Worm (Caenorhabditis elegans): ENCODE data around the gene ceh-60.

ceh-60 gene

DNA sequence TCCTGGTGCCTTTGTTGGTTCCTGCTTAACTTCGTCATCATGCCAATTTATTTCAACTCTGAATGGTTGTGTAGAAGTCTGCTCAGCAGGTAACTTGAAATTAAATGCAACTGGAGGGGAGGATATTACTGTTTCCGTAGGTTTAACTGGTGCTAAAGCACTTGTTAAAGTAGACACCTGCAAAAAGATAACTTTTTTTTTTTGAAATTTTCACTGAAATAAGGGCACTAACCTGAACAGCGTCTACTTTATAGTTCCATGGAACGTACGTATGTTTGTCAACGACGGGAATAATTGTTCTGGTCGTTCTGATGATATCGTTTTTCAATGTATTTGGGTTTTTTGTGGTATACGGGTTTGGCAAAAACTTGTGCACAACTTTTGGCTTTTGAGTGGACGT lies 30.5 kb upstream of the ceh-60 start:
- TF ChIP-seq ceh-83 (GFP tag; optimal IDR thresholded peaks at IDR 0.05) = no peak
- TF ChIP-seq mls-2 (tag; optimal IDR thresholded peaks at IDR 0.05) = no peak
- no peak for TF ChIP-seq mab-5 (tag; optimal IDR thresholded peaks at IDR 0.05)
- no peak for TF ChIP-seq nhr-76 (tag; optimal IDR thresholded peaks at IDR 0.05)
- no peak for TF ChIP-seq mep-1 (tag; optimal IDR thresholded peaks at IDR 0.05)
- TF ChIP-seq tbx-8 (GFP tag; optimal IDR thresholded peaks at IDR 0.05) = no peak
- no peak for TF ChIP-seq nhr-237 (tag; optimal IDR thresholded peaks at IDR 0.05)
- TF ChIP-seq nhr-12 (tag; optimal IDR thresholded peaks at IDR 0.05) = no peak
- no peak for TF ChIP-seq unc-120 (tag; optimal IDR thresholded peaks at IDR 0.05; ENCODE audit: poor library complexity, severe bottlenecking)
- no peak for TF ChIP-seq ces-1 (GFP tag; optimal IDR thresholded peaks at IDR 0.05)
- no peak for TF ChIP-seq drap-1 (GFP tag; optimal IDR thresholded peaks at IDR 0.05)

DNA sequence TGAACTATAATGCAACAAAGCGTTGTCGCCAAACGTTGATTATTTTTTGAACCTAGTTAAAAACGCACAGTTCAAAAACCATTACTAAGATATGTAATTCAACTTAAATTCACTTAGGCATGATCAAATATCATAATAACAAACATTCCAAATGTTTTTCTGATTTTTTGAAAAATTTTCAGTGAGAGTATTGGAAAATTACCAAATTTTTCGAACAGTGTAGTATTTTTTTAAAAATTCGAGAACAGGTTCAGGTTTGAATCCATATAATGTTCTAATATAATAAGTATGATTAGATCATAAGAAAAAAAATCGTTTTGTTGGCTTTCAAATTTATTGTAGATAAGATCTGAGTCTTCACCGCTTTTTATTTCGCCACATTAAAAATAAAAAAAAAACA lies 23.7 kb upstream of the ceh-60 start:
- TF ChIP-seq ceh-39 (tag; optimal IDR thresholded peaks at IDR 0.05) (no peak), lin-32 (GFP tag; optimal IDR thresholded peaks at IDR 0.05) (no peak), nhr-76 (tag; optimal IDR thresholded peaks at IDR 0.05) (no peak), ceh-83 (GFP tag; optimal IDR thresholded peaks at IDR 0.05) (no peak), lin-13 (tag; optimal IDR thresholded peaks at IDR 0.05) (no peak), unc-120 (tag; optimal IDR thresholded peaks at IDR 0.05; ENCODE audit: poor library complexity, severe bottlenecking) (no peak), ztf-11 (tag; optimal IDR thresholded peaks at IDR 0.05) (no peak), ces-1 (GFP tag; optimal IDR thresholded peaks at IDR 0.05) (no peak), unc-39 (tag; optimal IDR thresholded peaks at IDR 0.05) (no peak), cnd-1 (tag; optimal IDR thresholded peaks at IDR 0.05) (no peak)

DNA sequence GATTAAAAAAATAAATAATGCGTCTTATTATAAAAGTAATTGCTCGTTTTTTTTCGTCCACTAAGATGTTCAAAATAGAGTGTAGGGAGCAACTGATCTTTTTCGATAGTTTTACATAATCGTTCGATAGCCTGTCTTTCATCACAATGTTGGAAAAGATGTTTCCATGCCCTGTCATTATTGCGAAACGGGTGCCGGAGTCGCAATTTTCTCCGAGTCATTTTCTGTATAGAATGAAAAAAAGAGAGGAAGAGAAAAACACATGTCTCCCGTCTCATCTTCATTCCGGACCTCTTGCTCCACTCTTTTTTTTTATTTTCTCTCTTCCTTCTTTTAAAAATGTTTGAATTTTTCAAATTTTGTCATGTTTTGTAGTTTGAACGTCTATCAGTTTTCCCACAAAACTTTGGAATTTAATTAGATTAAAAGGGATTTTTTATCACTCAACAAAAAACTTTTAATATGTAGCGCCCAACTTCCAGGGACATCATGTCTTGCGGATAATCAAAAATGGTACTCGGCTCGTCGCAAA lies 22.9 kb upstream of the ceh-60 start, which contains the start of gene svh-2:
svh-2 (plus strand) TSS at position 482 of the 532 bp plus-strand sequence.
- TF ChIP-seq elt-3 (tag; optimal IDR thresholded peaks at IDR 0.05) (no peak), mep-1 (tag; optimal IDR thresholded peaks at IDR 0.05) (no peak), zip-8 (tag; optimal IDR thresholded peaks at IDR 0.05) (no peak), lin-32 (GFP tag; optimal IDR thresholded peaks at IDR 0.05) (no peak)

DNA sequence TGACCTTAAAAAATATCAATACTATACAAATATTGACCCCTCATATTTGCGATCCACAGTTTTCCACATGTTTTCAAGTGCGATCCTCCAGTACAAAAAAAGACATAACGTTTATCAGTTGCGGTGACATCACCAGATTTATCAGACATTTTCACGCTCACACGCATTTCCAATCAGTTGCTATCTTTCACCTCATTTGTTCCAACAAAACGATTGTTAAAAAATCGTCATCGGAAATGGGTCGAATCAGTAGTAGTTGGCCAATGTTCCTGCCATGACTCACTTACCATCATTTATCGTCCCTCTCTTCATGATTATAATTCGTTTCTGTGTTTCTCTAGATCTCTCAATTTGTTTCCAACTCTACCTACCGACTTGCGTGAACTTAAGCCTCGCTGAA lies 21.7 kb upstream of the ceh-60 start:
- TF ChIP-seq nhr-237 (tag; optimal IDR thresholded peaks at IDR 0.05) = no peak
- no peak for TF ChIP-seq ham-2 (GFP tag; optimal IDR thresholded peaks at IDR 0.05)

DNA sequence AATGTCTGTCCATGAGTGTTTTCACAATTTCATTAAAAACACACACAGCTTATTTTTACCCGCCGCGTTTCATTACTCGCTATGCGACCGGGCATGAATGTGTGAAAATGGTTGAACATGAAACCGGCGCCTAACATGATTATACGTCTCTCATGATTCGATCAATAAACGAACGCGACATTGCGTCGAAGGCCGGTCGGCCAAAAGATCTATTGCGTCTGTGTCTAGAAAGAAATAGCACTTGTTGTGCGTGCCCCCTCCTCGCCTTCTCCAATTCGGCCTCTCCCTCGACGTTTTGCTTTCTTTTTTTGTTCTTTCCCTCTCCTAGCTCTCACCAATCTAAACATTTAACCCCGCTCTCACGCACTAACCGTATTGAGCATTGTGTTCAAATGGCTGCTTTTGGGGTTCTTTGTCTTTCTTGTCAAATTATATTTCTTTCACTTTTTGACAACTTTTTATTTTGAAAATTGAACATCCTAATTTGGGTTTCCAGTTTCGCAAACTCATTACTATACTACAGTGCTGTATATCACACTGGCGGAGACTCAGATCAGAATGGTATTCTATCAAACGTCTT lies 21.2 kb upstream of the ceh-60 start:
- TF ChIP-seq ceh-39 (tag; optimal IDR thresholded peaks at IDR 0.05) (no peak), snpc-4 (tag; optimal IDR thresholded peaks at IDR 0.05) (no peak), flh-1 (GFP tag; optimal IDR thresholded peaks at IDR 0.05) (no peak), nhr-2 (tag; optimal IDR thresholded peaks at IDR 0.05) (no peak), sptf-1 (tag; optimal IDR thresholded peaks at IDR 0.05) (no peak), sem-2 (GFP tag; optimal IDR thresholded peaks at IDR 0.05) (no peak), mls-2 (tag; optimal IDR thresholded peaks at IDR 0.05) (no peak), ceh-83 (GFP tag; optimal IDR thresholded peaks at IDR 0.05) (no peak), unc-120 (tag; optimal IDR thresholded peaks at IDR 0.05; ENCODE audit: poor library complexity, severe bottlenecking) (no peak), nhr-76 (tag; optimal IDR thresholded peaks at IDR 0.05) (no peak), nhr-12 (tag; optimal IDR thresholded peaks at IDR 0.05) (no peak), hlh-1 (tag; optimal IDR thresholded peaks at IDR 0.05) (no peak)

DNA sequence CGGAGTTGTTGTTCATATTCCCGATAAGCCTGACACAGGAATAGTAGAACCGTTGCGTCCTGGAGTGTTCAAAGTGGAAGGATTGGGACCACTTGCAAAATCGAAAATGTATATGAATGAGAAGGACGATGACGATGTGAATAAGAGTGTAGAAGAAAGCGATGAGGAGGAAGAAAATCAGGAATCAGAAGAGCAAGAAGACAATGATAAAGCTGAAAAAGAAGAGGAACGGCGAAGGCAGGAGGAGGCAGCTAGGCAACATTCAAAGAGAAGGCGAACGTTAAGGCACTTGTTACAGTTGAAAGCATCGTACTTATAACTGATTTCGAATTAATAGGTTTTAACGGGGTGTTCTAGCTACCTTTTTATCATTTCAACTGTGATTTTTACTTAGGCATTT lies 13.7 kb upstream of the ceh-60 start:
- no peak for TF ChIP-seq lin-32 (GFP tag; optimal IDR thresholded peaks at IDR 0.05)
- no peak for TF ChIP-seq M03D4.4 (tag; optimal IDR thresholded peaks at IDR 0.05)
- no peak for TF ChIP-seq pha-4 (tag; optimal IDR thresholded peaks at IDR 0.05)
- TF ChIP-seq ceh-43 (GFP tag; optimal IDR thresholded peaks at IDR 0.05) = no peak
- no peak for TF ChIP-seq ces-1 (GFP tag; optimal IDR thresholded peaks at IDR 0.05)
- no peak for TF ChIP-seq mls-2 (tag; optimal IDR thresholded peaks at IDR 0.05)
- TF ChIP-seq nhr-28 (tag; optimal IDR thresholded peaks at IDR 0.05) = no peak
- no peak for TF ChIP-seq nhr-2 (tag; optimal IDR thresholded peaks at IDR 0.05)
- no peak for TF ChIP-seq blmp-1 (tag; optimal IDR thresholded peaks at IDR 0.05)

Data from whole organism, mixed stage, embryonic.